Fruit fly (Drosophila melanogaster) S2 (cell line): ENCODE data around the gene CG32053.

Source experiments
- CG8478 ChIP-seq: fragments of >200 bp; optimal IDR thresholded peaks from 2 replicates; lab custom pipeline; 2018
- CTCF ChIP-seq, 2 experiments: fragments of >200 bp; optimal IDR thresholded peaks; 2 replicates each; lab custom pipeline; 2018

- no peak for TF ChIP-seq CTCF (optimal IDR thresholded peaks at IDR 0.05; lab: Kevin White, UChicago)
- no peak for TF ChIP-seq CG8478 (lab: Kevin White, UChicago)
Observed at dm6 chr3L:10098015-10098414, 5.9 kb upstream of the CG32053 start, which contains the start of gene Srg2.
